Worm (Caenorhabditis elegans) whole organism, L1 larva: ENCODE measurements around the gene EGAP4.1.

ENCODE experiments used
- alr-1 ChIP-seq: fragments of 200-800 bp; sonication (Bioruptor generic); optimal IDR thresholded peaks from 2 replicates; lab custom pipeline; 2018; ENCODE audit warnings: borderline replicate concordance, mild to moderate bottlenecking, missing genetic modification characterization, missing compliant biosample characterization
- nhr-11 ChIP-seq: fragments of 150-350 bp; optimal IDR thresholded peaks from 2 replicates; lab custom pipeline; 2014; ENCODE audit warnings: missing biosample characterization, missing genetic modification characterization
- nhr-28 ChIP-seq: fragments of 150-350 bp; optimal IDR thresholded peaks from 2 replicates; lab custom pipeline; 2014; ENCODE audit warnings: missing biosample characterization, missing genetic modification characterization
- nhr-90 ChIP-seq: sonication (generic microtip); optimal IDR thresholded peaks from 2 replicates; lab custom pipeline; 2016; ENCODE audit warnings: mild to moderate bottlenecking, missing genetic modification characterization, missing compliant biosample characterization; ENCODE audit not compliant: poor library complexity
- zag-1 ChIP-seq: fragments of 150-350 bp; optimal IDR thresholded peaks from 2 replicates; lab custom pipeline; 2014; ENCODE audit warnings: missing biosample characterization, missing genetic modification characterization

DNA sequence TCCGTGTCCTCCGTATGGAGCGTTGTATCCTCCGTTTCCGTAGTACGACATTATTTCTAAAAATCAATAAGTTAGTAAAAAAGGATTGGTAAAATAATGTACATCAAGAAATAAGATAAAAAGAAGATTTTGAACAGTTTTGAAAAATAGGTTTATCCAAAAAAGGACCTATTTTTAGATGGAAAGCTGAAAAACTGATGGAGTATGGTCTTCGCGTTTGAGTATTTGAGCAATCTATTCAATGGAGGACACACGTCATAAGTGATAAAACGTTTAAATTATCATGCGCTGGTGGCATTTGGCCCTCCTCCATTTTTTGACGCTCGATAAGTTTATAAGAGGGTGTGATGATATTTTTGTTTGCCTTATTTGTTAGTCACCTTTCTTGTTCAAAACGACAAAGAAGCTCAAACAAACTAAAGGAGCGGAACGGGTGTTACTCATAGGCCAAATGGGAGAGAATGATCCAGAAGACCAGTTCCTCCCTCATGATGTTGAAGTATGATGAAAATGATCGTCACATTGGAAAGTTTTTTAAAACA lies 13.4 kb downstream of the EGAP4.1 start, which contains the start of gene F53A9.6:
- TF ChIP-seq nhr-90 (tag; lab: Kevin White, UChicago), result no peak
- TF ChIP-seq nhr-28 (tag; lab: Kevin White, UChicago), result no peak
- no peak for TF ChIP-seq zag-1
- TF ChIP-seq alr-1 (tag; lab: Kevin White, UChicago), result no peak
- TF ChIP-seq nhr-11 (tag; lab: Kevin White, UChicago), result no peak
